Worm (Caenorhabditis elegans) whole organism, L4 larva: ENCODE measurements around the gene decr-1.1.

Source experiments
- nhr-11 ChIP-seq: fragments of 150-350 bp; optimal IDR thresholded peaks from 2 replicates; lab custom pipeline; 2014; ENCODE audit warnings: missing biosample characterization, missing genetic modification characterization
- skn-1 ChIP-seq: fragments of 150-350 bp; optimal IDR thresholded peaks from 2 replicates; lab custom pipeline; 2014; ENCODE audit warnings: missing biosample characterization, missing genetic modification characterization

- TF ChIP-seq skn-1 (tag; lab: Kevin White, UChicago), result no peak
- peak; percentile 56 for TF ChIP-seq nhr-11
These were observed 18.5 kb upstream of the decr-1.1 start for ce11 chrV:13763723-13764122.
